Worm (Caenorhabditis elegans) whole organism, L1 larva: Measurements from ENCODE around the gene dgk-2.

ENCODE experiments used
- ama-1 ChIP-seq: fragments of 150-350 bp; optimal IDR thresholded peaks from 2 replicates; lab custom pipeline; 2014
- fos-1 ChIP-seq: fragments of 150-350 bp; optimal IDR thresholded peaks from 2 replicates; lab custom pipeline; 2014; ENCODE audit warnings: missing biosample characterization, missing genetic modification characterization
- lin-13 ChIP-seq: fragments of 150-350 bp; optimal IDR thresholded peaks from 2 replicates; lab custom pipeline; 2014; ENCODE audit warnings: missing biosample characterization, missing genetic modification reagents, missing genetic modification characterization
- nhr-28 ChIP-seq: fragments of 150-350 bp; optimal IDR thresholded peaks from 2 replicates; lab custom pipeline; 2014; ENCODE audit warnings: missing biosample characterization, missing genetic modification characterization
- nhr-71 ChIP-seq: sonication (generic microtip); optimal IDR thresholded peaks from 2 replicates; lab custom pipeline; 2016; ENCODE audit warnings: mild to moderate bottlenecking, missing genetic modification characterization, moderate library complexity, missing compliant biosample characterization
- nhr-76 ChIP-seq: sonication (generic microtip); optimal IDR thresholded peaks from 2 replicates; lab custom pipeline; 2017; ENCODE audit warnings: missing biosample characterization, missing genetic modification characterization
- nhr-77 ChIP-seq: fragments of 150-350 bp; optimal IDR thresholded peaks from 2 replicates; lab custom pipeline; 2014; ENCODE audit warnings: missing biosample characterization, missing genetic modification characterization
- nhr-90 ChIP-seq: sonication (generic microtip); optimal IDR thresholded peaks from 2 replicates; lab custom pipeline; 2016; ENCODE audit warnings: mild to moderate bottlenecking, missing genetic modification characterization, missing compliant biosample characterization; ENCODE audit not compliant: poor library complexity
- unc-62 ChIP-seq: fragments of 150-350 bp; optimal IDR thresholded peaks from 2 replicates; lab custom pipeline; 2014; ENCODE audit warnings: missing biosample characterization, missing genetic modification reagents, missing genetic modification characterization
- ztf-11 ChIP-seq, 2 experiments: sonication (generic microtip); optimal IDR thresholded peaks; 2 replicates each; lab custom pipeline; 2016 to 2017; ENCODE audit warnings: missing genetic modification characterization in 2 of 2, missing biosample characterization in 1 of 2, missing compliant biosample characterization in 1 of 2

- TF ChIP-seq nhr-90 (tag; lab: Kevin White, UChicago) (no peak), nhr-71 (tag; lab: Kevin White, UChicago) (no peak), nhr-28 (tag; lab: Kevin White, UChicago) (no peak), ztf-11 (tag; optimal IDR thresholded peaks at IDR 0.05; lab: Kevin White, UChicago) (no peak), nhr-76 (no peak), unc-62 (GFP tag; lab: Kevin White, UChicago) (no peak), fos-1 (no peak), lin-13 (GFP tag; lab: Kevin White, UChicago) (no peak), nhr-77 (tag; lab: Kevin White, UChicago) (no peak), ama-1 (lab: Kevin White, UChicago) (no peak)
Observed at ce11 chrX:4508209-4508608, 4.0 kb upstream of the dgk-2 start, which contains the start of gene rhi-1.
